Worm (Caenorhabditis elegans) whole organism, early embryonic: ENCODE results near the gene F36G9.7.

Experiments
- F13C5.2 ChIP-seq: sonication (generic microtip); optimal IDR thresholded peaks from 2 replicates; lab custom pipeline; 2017; ENCODE audit warnings: mild to moderate bottlenecking, missing genetic modification characterization, inconsistent platforms, missing compliant biosample characterization
- ama-1 ChIP-seq: fragments of 150-350 bp; optimal IDR thresholded peaks from 2 replicates; lab custom pipeline; 2014
- ceh-13 ChIP-seq: fragments of 200-800 bp; sonication (Bioruptor generic); optimal IDR thresholded peaks from 2 replicates; lab custom pipeline; 2018; ENCODE audit warnings: mild to moderate bottlenecking, missing genetic modification characterization, missing compliant biosample characterization
- ceh-36 ChIP-seq: sonication (generic microtip); optimal IDR thresholded peaks from 2 replicates; lab custom pipeline; 2016; ENCODE audit warnings: missing genetic modification characterization, inconsistent platforms, missing compliant biosample characterization
- ets-7 ChIP-seq: sonication (generic microtip); optimal IDR thresholded peaks from 2 replicates; lab custom pipeline; 2016; ENCODE audit warnings: missing genotype, missing genetic modification characterization, missing compliant biosample characterization
- hmbx-1 ChIP-seq: sonication (generic microtip); optimal IDR thresholded peaks from 2 replicates; lab custom pipeline; 2016; ENCODE audit warnings: mild to moderate bottlenecking, missing genetic modification characterization, missing compliant biosample characterization
- hmg-4 ChIP-seq: fragments of 200-800 bp; sonication (Bioruptor generic); optimal IDR thresholded peaks from 2 replicates; lab custom pipeline; 2018; ENCODE audit warnings: mild to moderate bottlenecking, missing genetic modification characterization, missing compliant biosample characterization
- pes-1 ChIP-seq: fragments of 200-800 bp; sonication (Bioruptor generic); IDR thresholded peaks from 2 replicates; pipeline ENCODE4 v1.3.6; 2022; ENCODE audit warnings: missing genetic modification reagents, missing genetic modification characterization, missing compliant biosample characterization
- tbx-11 ChIP-seq: fragments of 200-800 bp; sonication (Bioruptor generic); IDR thresholded peaks from 2 replicates; pipeline ENCODE4 v1.3.6; 2022; ENCODE audit warnings: missing genetic modification characterization, missing compliant biosample characterization
- tbx-37 ChIP-seq: fragments of 200-800 bp; sonication (Bioruptor generic); conservative IDR thresholded peaks from 2 replicates; pipeline ENCODE4 v1.3.6; 2022; ENCODE audit warnings: missing genetic modification reagents, missing genetic modification characterization, missing compliant biosample characterization
- tra-4 ChIP-seq: sonication (generic microtip); optimal IDR thresholded peaks from 2 replicates; lab custom pipeline; 2017; ENCODE audit warnings: missing genetic modification characterization, missing compliant biosample characterization

- TF ChIP-seq ama-1 (lab: Kevin White, UChicago) = no peak
- TF ChIP-seq ceh-13 (GFP tag; lab: Kevin White, UChicago) = no peak
- TF ChIP-seq pes-1 (GFP tag; lab: Robert Waterston, UW) = no peak
- no peak for TF ChIP-seq tra-4
- TF ChIP-seq hmbx-1 = no peak
- no peak for TF ChIP-seq F13C5.2
- TF ChIP-seq hmg-4 (GFP tag; lab: Kevin White, UChicago) = no peak
- TF ChIP-seq tbx-11 (GFP tag; lab: Robert Waterston, UW) = no peak
- no peak for TF ChIP-seq ets-7
- TF ChIP-seq tbx-37 = no peak
- no peak for TF ChIP-seq ceh-36
Measured at ce11 chrV:15955497-15955896, 14.1 kb downstream of the F36G9.7 start, which contains the start of gene srh-186.
